Fruit fly (Drosophila melanogaster): Measurements from ENCODE around the gene CG10300.

The CG10300 gene

DNA sequence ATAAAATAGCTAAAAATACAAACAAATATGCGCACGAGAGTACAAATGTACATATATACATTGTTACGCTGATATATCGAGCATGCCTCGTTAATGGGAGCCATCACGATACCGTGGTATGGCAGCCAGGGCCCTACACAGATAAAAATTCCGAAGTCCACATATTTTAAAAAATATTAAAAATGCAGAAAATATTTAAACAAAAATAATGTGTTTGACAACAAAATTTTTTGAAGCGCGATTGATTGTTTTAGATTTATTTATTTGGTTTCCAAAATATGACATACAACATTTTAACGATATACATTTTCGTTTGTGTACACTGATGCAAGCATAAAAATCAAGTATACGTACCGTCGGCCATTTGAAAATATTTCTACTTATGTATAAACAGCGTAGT lies 15.4 kb downstream of the CG10300 start (continued):
- TF ChIP-seq topi (GFP tag; optimal IDR thresholded peaks at IDR 0.05) (peak; percentile 62), Sox15 (GFP tag; optimal IDR thresholded peaks at IDR 0.05) (peak; percentile 43), lz (GFP tag; optimal IDR thresholded peaks at IDR 0.05) (peak; percentile 59), Eip75B (GFP tag; optimal IDR thresholded peaks at IDR 0.05) (peak; percentile 67), CG6808 (GFP tag; optimal IDR thresholded peaks at IDR 0.05) (peak; percentile 61), esn (GFP tag; optimal IDR thresholded peaks at IDR 0.05) (peak; percentile 78), dac (GFP tag; optimal IDR thresholded peaks at IDR 0.05) (peak; percentile 8), cyc (GFP tag; optimal IDR thresholded peaks at IDR 0.05) (peak; percentile 52), Sox14 (GFP tag; optimal IDR thresholded peaks at IDR 0.05) (peak; percentile 66), CG15336 (GFP tag; IDR thresholded peaks at IDR 0.05) (peak; percentile 85), Smox (GFP tag; optimal IDR thresholded peaks at IDR 0.05) (peak; percentile 65), dsx (GFP tag; optimal IDR thresholded peaks at IDR 0.05; ENCODE audit: poor library complexity, severe bottlenecking) (peak; percentile 47), fd85E (GFP tag; optimal IDR thresholded peaks at IDR 0.05) (peak; percentile 20), CG8632 (GFP tag; optimal IDR thresholded peaks at IDR 0.05) (peak; percentile 53), net (GFP tag; optimal IDR thresholded peaks at IDR 0.05) (peak; percentile 79), CG7368 (GFP tag; optimal IDR thresholded peaks at IDR 0.05) (peak; percentile 46), eg (GFP tag; IDR thresholded peaks at IDR 0.05) (peak; percentile 86), Ets96B (tag; optimal IDR thresholded peaks at IDR 0.05) (peak; percentile 62), CG8319 (GFP tag; optimal IDR thresholded peaks at IDR 0.05) (peak; percentile 43), CG4318 (GFP tag; optimal IDR thresholded peaks at IDR 0.05) (peak; percentile 33), Met (GFP tag; optimal IDR thresholded peaks at IDR 0.05) (peak; percentile 68), svp (GFP tag) (peak; percentile 84), achi (GFP tag; optimal IDR thresholded peaks at IDR 0.05) (peak; percentile 69), CG10669 (GFP tag; optimal IDR thresholded peaks at IDR 0.05) (peak; percentile 55), CG31627 (GFP tag; optimal IDR thresholded peaks at IDR 0.05) (peak; percentile 58), salr (GFP tag; optimal IDR thresholded peaks at IDR 0.05) (peak in 1 of 2 experiments; percentile 70), ss (GFP tag; optimal IDR thresholded peaks at IDR 0.05) (peak in 1 of 2 experiments; percentile 49), CG9139 (GFP tag; optimal IDR thresholded peaks at IDR 0.05) (no peak), CG11762 (GFP tag; optimal IDR thresholded peaks at IDR 0.05; ENCODE audit: insufficient read depth) (peak; percentile 5), spab (GFP tag; optimal IDR thresholded peaks at IDR 0.05) (peak; percentile 23), CG6163 (GFP tag; IDR thresholded peaks at IDR 0.05) (peak; percentile 78), fd59A (GFP tag; optimal IDR thresholded peaks at IDR 0.05) (peak; percentile 20), Eip93F (GFP tag; optimal IDR thresholded peaks at IDR 0.05) (no peak), CG32006 (GFP tag; optimal IDR thresholded peaks at IDR 0.05) (peak; percentile 84), CG1621 (tag; optimal IDR thresholded peaks at IDR 0.05) (peak; percentile 16), Sox102F (GFP tag; optimal IDR thresholded peaks at IDR 0.05) (peak; percentile 69), Eip78C (GFP tag) (peak; percentile 93), Gug (GFP tag; IDR thresholded peaks at IDR 0.05) (peak; percentile 81), fkh (GFP tag; optimal IDR thresholded peaks at IDR 0.05) (peak; percentile 54), CG34406 (GFP tag; optimal IDR thresholded peaks at IDR 0.05) (peak; percentile 61), CG3919 (GFP tag; optimal IDR thresholded peaks at IDR 0.05) (peak; percentile 65), acj6 (GFP tag; optimal IDR thresholded peaks at IDR 0.05) (peak; percentile 63)

dm6 chr3R:23727657-23728056 lies 16.3 kb downstream of the CG10300 start:
- no peak for TF ChIP-seq CG4318 (GFP tag; optimal IDR thresholded peaks at IDR 0.05)
- no peak for TF ChIP-seq achi (GFP tag; optimal IDR thresholded peaks at IDR 0.05)
